Worm (Caenorhabditis elegans): ENCODE data around the gene tkr-1.

tkr-1 gene

ce11 chrIII:9383496-9383895, at the start of gene tkr-1:
tkr-1 (plus strand) TSS chrIII:9383796.
- no peak for TF ChIP-seq ceh-20 (GFP tag; IDR thresholded peaks at IDR 0.05)
- peak in 1 of 2 experiments; percentile 17 for TF ChIP-seq unc-62 (GFP tag; optimal IDR thresholded peaks at IDR 0.05 in 1 of 2)
- TF ChIP-seq unc-62 (tag; optimal IDR thresholded peaks at IDR 0.05), result no peak

DNA sequence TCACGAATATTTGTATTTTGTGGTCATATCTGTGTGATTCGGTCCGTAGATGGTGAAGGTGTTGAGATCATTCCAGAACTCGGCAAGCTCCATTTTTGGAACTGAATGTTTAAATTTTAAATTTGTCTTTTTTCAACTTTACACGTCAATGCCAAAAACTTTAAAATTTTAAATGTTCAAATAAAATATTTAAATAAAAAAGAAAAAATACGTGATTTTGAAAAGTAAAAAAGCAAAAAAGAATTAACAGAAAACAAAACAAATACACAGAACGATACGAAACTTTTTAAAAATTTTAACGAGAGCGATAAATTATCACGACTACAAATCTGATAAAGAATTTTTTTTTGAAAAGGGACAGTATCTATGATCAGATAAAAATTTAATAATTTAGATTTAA, 49.4 kb upstream of the tkr-1 start, which contains the start of gene elo-4:
elo-4 (minus strand) TSS at position 101 of the 400 bp plus-strand sequence.
- TF ChIP-seq ces-1 (GFP tag; optimal IDR thresholded peaks at IDR 0.05), result no peak
- no peak for TF ChIP-seq mdl-1 (tag; optimal IDR thresholded peaks at IDR 0.05)
- no peak for TF ChIP-seq T20F7.1 (GFP tag; optimal IDR thresholded peaks at IDR 0.05)
- TF ChIP-seq sdz-12 (GFP tag; optimal IDR thresholded peaks at IDR 0.05), result no peak
- no peak for TF ChIP-seq lim-7 (GFP tag; IDR thresholded peaks at IDR 0.05)
- TF ChIP-seq dmd-9 (GFP tag; IDR thresholded peaks at IDR 0.05), result no peak
- no peak for TF ChIP-seq dve-1 (tag; optimal IDR thresholded peaks at IDR 0.05; ENCODE audit: insufficient read depth)

DNA sequence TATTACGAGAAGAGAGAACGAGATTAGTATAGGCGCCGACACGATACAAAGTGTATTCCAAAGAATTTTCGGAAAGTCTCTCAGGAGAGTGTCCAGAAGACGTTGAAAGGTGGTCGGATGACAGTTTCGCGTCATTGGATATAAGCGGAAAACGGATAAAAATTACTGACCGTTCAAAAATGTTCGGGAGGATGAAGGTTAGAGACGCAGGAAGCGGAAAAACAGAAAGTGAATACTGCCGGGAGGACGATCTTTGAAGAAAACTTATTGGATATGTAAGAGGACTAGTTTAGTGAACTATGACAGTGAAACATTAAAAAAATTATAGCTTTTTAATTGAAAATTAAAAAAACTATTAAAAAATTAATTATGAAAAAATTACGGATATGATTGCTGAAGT, 48.5 kb upstream of the tkr-1 start:
- TF ChIP-seq madf-5 (GFP tag; IDR thresholded peaks at IDR 0.05) (no peak), lin-13 (GFP tag; optimal IDR thresholded peaks at IDR 0.05) (no peak), snpc-1.2 (GFP tag; IDR thresholded peaks at IDR 0.05) (no peak), F10B5.3 (tag; optimal IDR thresholded peaks at IDR 0.05) (no peak), ztf-7 (tag; optimal IDR thresholded peaks at IDR 0.05) (no peak)

DNA sequence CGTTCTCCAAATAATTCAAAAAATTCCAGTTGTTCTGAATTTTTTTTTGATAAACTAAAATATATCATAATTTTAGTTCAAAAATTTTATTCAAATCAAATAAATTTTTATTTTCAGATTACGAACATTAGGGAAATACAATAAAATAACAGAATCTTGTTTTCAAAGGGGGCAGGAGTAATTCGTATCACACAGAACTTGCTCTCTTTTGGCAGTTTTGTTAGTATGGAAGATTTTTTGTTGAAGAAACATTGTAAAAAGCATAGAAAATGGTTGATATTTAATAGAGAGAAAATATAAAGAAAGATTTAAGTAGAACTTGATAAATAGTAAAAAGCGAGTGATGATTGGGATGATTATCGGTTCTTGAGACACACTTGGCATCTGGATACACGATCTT, 46.8 kb upstream of the tkr-1 start:
- peak in 1 of 2 experiments; percentile 95 for TF ChIP-seq unc-62 (GFP tag; optimal IDR thresholded peaks at IDR 0.05 in 1 of 2)
- no peak for TF ChIP-seq unc-62 (tag; optimal IDR thresholded peaks at IDR 0.05)
- no peak for TF ChIP-seq ceh-82 (tag; optimal IDR thresholded peaks at IDR 0.05)
- TF ChIP-seq zfp-2 (tag; optimal IDR thresholded peaks at IDR 0.05), result no peak

DNA sequence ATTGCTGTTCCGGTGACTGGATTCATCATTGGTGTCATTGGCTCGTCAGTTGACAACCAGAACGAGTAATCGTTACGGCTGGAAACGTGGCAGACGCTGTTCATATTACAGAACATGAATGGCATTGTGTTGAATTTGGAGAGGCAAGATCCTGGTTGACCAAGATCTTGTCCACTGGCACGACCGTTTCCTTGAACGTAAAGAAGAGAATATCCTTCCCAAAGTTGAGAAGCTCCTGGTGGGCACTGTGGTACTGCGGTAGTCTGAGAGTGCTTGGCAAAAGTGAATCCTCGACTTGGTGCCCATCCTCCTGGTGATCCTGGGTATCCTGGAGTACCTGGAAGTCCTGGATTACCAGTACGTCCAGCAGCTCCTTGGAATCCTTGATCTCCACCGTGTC, 45.6 kb upstream of the tkr-1 start:
- TF ChIP-seq madf-9 (GFP tag; conservative IDR thresholded peaks at IDR 0.05), result no peak
- peak in 1 of 2 experiments; percentile 92 for TF ChIP-seq unc-62 (GFP tag; optimal IDR thresholded peaks at IDR 0.05 in 1 of 2)
- TF ChIP-seq unc-62 (tag; optimal IDR thresholded peaks at IDR 0.05), result no peak

DNA sequence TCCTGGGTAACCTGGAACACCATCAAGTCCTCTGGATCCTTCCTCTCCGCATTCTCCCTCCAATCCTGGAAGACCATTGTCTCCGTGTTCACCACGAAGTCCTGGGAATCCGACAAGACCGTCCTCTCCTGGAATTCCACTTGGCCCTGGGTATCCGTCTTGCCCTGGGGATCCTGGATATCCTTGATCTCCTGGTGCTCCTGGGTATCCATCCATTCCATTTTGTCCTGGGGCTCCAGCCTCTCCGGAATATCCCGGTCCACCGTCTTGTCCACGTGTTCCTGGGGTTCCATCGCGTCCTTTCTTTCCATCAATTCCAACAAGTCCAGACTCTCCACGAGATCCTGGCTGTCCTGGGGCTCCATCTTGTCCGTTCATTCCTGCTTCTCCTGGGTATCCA, 43.6 kb upstream of the tkr-1 start:
- TF ChIP-seq unc-62 (GFP tag; optimal IDR thresholded peaks at IDR 0.05 in 1 of 2), result peak in 1 of 2 experiments; percentile 93
- no peak for TF ChIP-seq unc-62 (tag; optimal IDR thresholded peaks at IDR 0.05)
- TF ChIP-seq skn-1 (tag; optimal IDR thresholded peaks at IDR 0.05), result no peak
- TF ChIP-seq egl-27 (tag; optimal IDR thresholded peaks at IDR 0.05), result no peak
- TF ChIP-seq dmd-9 (GFP tag; IDR thresholded peaks at IDR 0.05), result no peak

DNA sequence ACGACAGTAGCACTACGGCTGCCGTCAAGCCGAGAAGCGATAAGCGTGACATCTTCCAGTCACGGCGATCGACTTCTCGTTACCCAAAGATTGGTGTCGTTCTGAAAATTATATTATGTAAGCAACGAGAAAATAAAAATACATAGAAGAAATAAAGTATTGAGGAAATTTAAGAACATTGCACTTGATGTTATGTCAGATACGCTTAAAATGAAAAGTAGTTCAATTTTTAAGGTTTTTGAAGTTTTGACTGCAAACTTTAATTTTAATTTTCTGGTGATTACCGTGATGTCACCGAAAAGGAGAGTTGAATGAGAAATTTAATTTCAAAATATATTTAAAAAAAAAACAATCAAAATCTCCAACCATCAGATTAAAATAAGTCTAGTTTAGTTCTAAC, 39.2 kb upstream of the tkr-1 start, which contains the start of gene emb-9:
emb-9 (minus strand) TSS at position 101 of the 400 bp plus-strand sequence.
- TF ChIP-seq T26A8.4 (GFP tag; IDR thresholded peaks at IDR 0.05) (no peak), ztf-7 (tag; optimal IDR thresholded peaks at IDR 0.05) (no peak), dmd-6 (GFP tag; IDR thresholded peaks at IDR 0.05) (no peak), hif-1 (tag; optimal IDR thresholded peaks at IDR 0.05) (no peak), vab-7 (GFP tag; IDR thresholded peaks at IDR 0.05) (no peak), mdl-1 (tag; optimal IDR thresholded peaks at IDR 0.05) (no peak), F37D6.2 (tag; optimal IDR thresholded peaks at IDR 0.05) (no peak), nhr-10 (tag; optimal IDR thresholded peaks at IDR 0.05) (no peak), mes-2 (tag; optimal IDR thresholded peaks at IDR 0.05; ENCODE audit: poor library complexity, severe bottlenecking) (no peak), unc-39 (tag; optimal IDR thresholded peaks at IDR 0.05) (no peak)
